Fruit fly (Drosophila melanogaster): Measurements from ENCODE around the gene CG10026.

CG10026 gene

DNA sequence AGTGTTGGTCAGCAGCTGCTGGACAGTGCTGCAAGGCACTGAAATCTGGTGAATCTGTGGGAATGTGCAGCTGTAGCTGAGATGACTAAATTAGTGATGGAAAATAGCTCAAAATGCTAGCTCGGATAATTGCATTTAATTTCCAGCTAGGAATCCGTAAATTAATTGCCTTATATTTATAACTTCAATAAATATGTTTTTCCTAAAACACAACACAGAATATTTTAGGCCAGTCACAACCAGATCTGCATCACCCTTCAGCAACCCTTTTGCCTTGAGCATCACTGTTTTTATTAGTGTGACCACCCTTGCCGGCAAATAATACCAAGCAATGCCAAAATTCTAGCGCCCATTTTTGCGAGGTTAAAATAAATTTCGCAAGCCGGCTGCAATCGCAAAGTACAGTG is 9.3 kb upstream of the CG10026 start, which contains the start of gene Hs2st (continued):
- TF ChIP-seq CG8359 (GFP tag; optimal IDR thresholded peaks at IDR 0.05; ENCODE audit: borderline replicate concordance) (peak; percentile 37), Ssrp (tag; optimal IDR thresholded peaks at IDR 0.05) (peak; percentile 91), Rfx (GFP tag; IDR thresholded peaks at IDR 0.05) (peak; percentile 96), CG1832 (GFP tag; optimal IDR thresholded peaks at IDR 0.05) (no peak), CG12104 (GFP tag; optimal IDR thresholded peaks at IDR 0.05) (peak; percentile 85), vfl (GFP tag; optimal IDR thresholded peaks at IDR 0.05) (peak; percentile 95), exex (tag; optimal IDR thresholded peaks at IDR 0.05) (peak; percentile 57), tio (GFP tag; optimal IDR thresholded peaks at IDR 0.05) (peak; percentile 87), pho (GFP tag; optimal IDR thresholded peaks at IDR 0.05) (peak; percentile 96), Dbx (GFP tag; IDR thresholded peaks at IDR 0.05) (peak; percentile 96), fd102C (GFP tag; optimal IDR thresholded peaks at IDR 0.05) (peak; percentile 27), wek (GFP tag; optimal IDR thresholded peaks at IDR 0.05) (peak; percentile 46), ftz-f1 (GFP tag; optimal IDR thresholded peaks at IDR 0.05) (peak; percentile 88), MBD-R2 (GFP tag; IDR thresholded peaks at IDR 0.05) (peak; percentile 98), CG8388 (GFP tag; optimal IDR thresholded peaks at IDR 0.05) (peak; percentile 85), sug (tag; optimal IDR thresholded peaks at IDR 0.05) (peak; percentile 94), odd (GFP tag; optimal IDR thresholded peaks at IDR 0.05) (peak; percentile 69), Ets65A (GFP tag) (peak; percentile 100), Pdp1 (GFP tag; optimal IDR thresholded peaks at IDR 0.05) (peak; percentile 93 to 97), Sry-δ (GFP tag; optimal IDR thresholded peaks at IDR 0.05) (peak; percentile 82), Awh (GFP tag; IDR thresholded peaks at IDR 0.05) (peak; percentile 79), CG6272 (GFP tag; IDR thresholded peaks at IDR 0.05) (peak; percentile 95), CG1792 (GFP tag; optimal IDR thresholded peaks at IDR 0.05) (peak; percentile 89), CG2678 (tag; optimal IDR thresholded peaks at IDR 0.05) (peak; percentile 90), CG9215 (GFP tag; IDR thresholded peaks at IDR 0.05) (peak; percentile 96), crp (GFP tag; optimal IDR thresholded peaks at IDR 0.05) (peak; percentile 50 to 85), nmo (GFP tag; optimal IDR thresholded peaks at IDR 0.05) (peak; percentile 97), CG33557 (GFP tag; optimal IDR thresholded peaks at IDR 0.05) (peak; percentile 86), TFAM (GFP tag; optimal IDR thresholded peaks at IDR 0.05) (no peak), ap (GFP tag; IDR thresholded peaks at IDR 0.05) (peak; percentile 80), Atf6 (GFP tag; IDR thresholded peaks at IDR 0.05) (peak; percentile 90), tna (GFP tag; IDR thresholded peaks at IDR 0.05; ENCODE audit: partially characterized antibody) (no peak), otp (GFP tag; IDR thresholded peaks at IDR 0.05) (peak; percentile 79; the same call in 2 of the 3 replicates), CG15696 (tag; optimal IDR thresholded peaks at IDR 0.05) (peak; percentile 91), tup (GFP tag; optimal IDR thresholded peaks at IDR 0.05) (peak; percentile 91), Sry-β (GFP tag; optimal IDR thresholded peaks at IDR 0.05) (peak; percentile 98), sens (GFP tag) (peak; percentile 99), Hr51 (GFP tag; optimal IDR thresholded peaks at IDR 0.05) (peak; percentile 87 to 97), CG9817 (tag; optimal IDR thresholded peaks at IDR 0.05) (peak; percentile 95), Deaf1 (tag; optimal IDR thresholded peaks at IDR 0.05) (no peak), unc-4 (GFP tag; IDR thresholded peaks at IDR 0.05; ENCODE audit: partially characterized antibody) (0 out of 2 replicates have a peak, but pooled peaks have one; percentile 44), dysf (GFP tag; IDR thresholded peaks at IDR 0.05) (peak; percentile 94), Kr (GFP tag; optimal IDR thresholded peaks at IDR 0.05) (peak; percentile 93), CG11093 (GFP tag; IDR thresholded peaks at IDR 0.05) (peak; percentile 92), trh (GFP tag; optimal IDR thresholded peaks at IDR 0.05) (peak; percentile 81), CG16813 (GFP tag; IDR thresholded peaks at IDR 0.05; ENCODE audit: partially characterized antibody) (peak; percentile 52; the same call in 2 of the 3 replicates), dan (GFP tag; IDR thresholded peaks at IDR 0.05) (peak; percentile 85), psq (GFP tag; optimal IDR thresholded peaks at IDR 0.05) (peak; percentile 83), gce (GFP tag; IDR thresholded peaks at IDR 0.05) (peak; percentile 57; the same call in 1 of the 3 replicates), ERR (GFP tag; optimal IDR thresholded peaks at IDR 0.05) (peak; percentile 87)
